Worm (Caenorhabditis elegans): ENCODE results near the gene B0432.14.
A peak's percentile ranks its signal among the peaks of the same experiment; 100 is the strongest.
"Not testable (repeated sequence)": the region's sequence is repeated elsewhere in the genome, so short reads cannot be mapped to it uniquely, and the experiment has no call there.

The B0432.14 gene

DNA sequence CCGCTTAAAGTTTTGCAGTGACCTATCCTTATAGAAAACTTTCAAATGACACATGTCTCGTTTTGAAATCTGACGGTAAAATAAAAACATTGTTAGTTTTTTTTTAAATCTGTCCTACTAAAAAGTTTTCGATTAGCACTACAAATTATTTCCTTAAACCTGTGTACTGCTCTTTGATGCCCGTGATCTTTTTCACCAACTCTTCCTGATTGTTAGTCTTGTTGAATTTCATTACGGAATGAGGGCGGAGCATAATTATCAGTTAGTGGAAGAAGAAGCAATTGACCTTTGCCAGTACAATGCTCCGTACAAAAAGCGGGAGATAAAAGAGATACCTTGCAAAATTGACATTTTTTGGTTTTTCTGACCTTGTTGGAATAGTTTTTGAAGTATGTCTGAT is 43.0 kb downstream of the B0432.14 start, which contains the start of gene K01A2.4:
TSS of gene K01A2.4 (plus strand) at position 301 of the 400 bp plus-strand sequence.
- TF ChIP-seq lsy-2 (tag; optimal IDR thresholded peaks at IDR 0.05) = no peak
- TF ChIP-seq skn-1 (tag; optimal IDR thresholded peaks at IDR 0.05) = no peak
- TF ChIP-seq elt-1 (tag; optimal IDR thresholded peaks at IDR 0.05) = no peak
- no peak for TF ChIP-seq R02D3.7 (tag; optimal IDR thresholded peaks at IDR 0.05)
- TF ChIP-seq nhr-12 (tag; optimal IDR thresholded peaks at IDR 0.05) = no peak
- TF ChIP-seq mab-5 (tag; optimal IDR thresholded peaks at IDR 0.05) = no peak
- no peak for TF ChIP-seq nhr-25 (tag; optimal IDR thresholded peaks at IDR 0.05)
- no peak for TF ChIP-seq lin-39 (tag; optimal IDR thresholded peaks at IDR 0.05)
- no peak for TF ChIP-seq ztf-1 (GFP tag; conservative IDR thresholded peaks at IDR 0.05)
- TF ChIP-seq nhr-10 (tag; optimal IDR thresholded peaks at IDR 0.05) = no peak
- no peak for TF ChIP-seq elt-3 (tag; optimal IDR thresholded peaks at IDR 0.05)
- no peak for TF ChIP-seq sem-4 (tag; optimal IDR thresholded peaks at IDR 0.05)
- TF ChIP-seq peb-1 (tag; optimal IDR thresholded peaks at IDR 0.05) = no peak
- TF ChIP-seq nhr-77 (tag; optimal IDR thresholded peaks at IDR 0.05) = no peak
- TF ChIP-seq ceh-82 (tag; optimal IDR thresholded peaks at IDR 0.05) = no peak
- TF ChIP-seq mdl-1 (tag; optimal IDR thresholded peaks at IDR 0.05) = no peak

DNA sequence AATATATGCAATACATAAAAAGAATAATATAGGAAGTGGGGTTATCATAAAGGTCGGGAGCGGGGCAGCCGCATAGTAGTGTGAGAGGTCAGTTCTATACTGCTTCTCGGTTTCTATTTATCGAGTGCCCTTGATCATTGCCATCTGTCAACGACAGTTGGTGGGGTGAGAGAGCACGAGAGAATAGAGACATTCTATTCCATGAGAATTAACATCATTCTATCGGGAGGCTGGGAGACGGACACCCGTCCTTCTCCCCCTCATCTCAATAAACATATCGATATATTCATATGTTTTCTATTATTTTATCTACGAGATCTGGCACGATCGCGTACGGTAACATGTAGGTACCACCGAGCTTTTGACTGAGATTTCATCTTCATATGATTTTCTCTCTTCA is 48.0 kb downstream of the B0432.14 start, which contains the start of gene mps-2:
TSS of gene mps-2 (minus strand) at position 101 of the 400 bp plus-strand sequence.
- not testable (repeated sequence) for TF ChIP-seq ceh-16 (tag; optimal IDR thresholded peaks at IDR 0.05); nhr-12 (tag; optimal IDR thresholded peaks at IDR 0.05); sma-3 (GFP tag; optimal IDR thresholded peaks at IDR 0.05)

DNA sequence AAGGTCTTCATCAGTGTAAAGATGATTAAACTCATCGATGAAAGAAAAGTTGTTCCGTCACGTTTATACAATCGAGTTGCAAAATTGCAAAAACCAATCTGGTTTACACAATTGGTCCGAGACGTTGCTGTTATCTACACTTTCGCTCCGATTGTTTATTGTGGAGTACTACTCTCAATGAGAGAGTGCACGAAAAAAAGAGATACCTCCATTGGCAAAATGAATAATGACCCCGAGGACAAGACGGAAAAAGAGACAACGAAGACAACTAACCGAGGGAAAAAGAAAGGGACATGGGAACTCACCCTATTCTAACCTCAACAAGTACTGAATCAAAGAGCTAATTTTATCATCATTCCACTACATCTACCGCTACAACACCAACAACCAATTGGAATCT is 49.4 kb downstream of the B0432.14 start:
- TF ChIP-seq ceh-16 (tag; optimal IDR thresholded peaks at IDR 0.05) = peak; percentile 12
- no peak for TF ChIP-seq nhr-25 (tag; optimal IDR thresholded peaks at IDR 0.05)
- no peak for TF ChIP-seq lin-13 (GFP tag; optimal IDR thresholded peaks at IDR 0.05)
- no peak for TF ChIP-seq R02D3.7 (tag; optimal IDR thresholded peaks at IDR 0.05)
- peak; percentile 1 for TF ChIP-seq sma-9 (GFP tag; optimal IDR thresholded peaks at IDR 0.05)
- no peak for TF ChIP-seq sma-9 (tag; optimal IDR thresholded peaks at IDR 0.05)
- no peak for TF ChIP-seq mbf-1 (tag; optimal IDR thresholded peaks at IDR 0.05)
- no peak for TF ChIP-seq lsy-2 (tag; optimal IDR thresholded peaks at IDR 0.05)
- TF ChIP-seq nhr-129 (tag; optimal IDR thresholded peaks at IDR 0.05) = peak; percentile 32
- TF ChIP-seq mab-5 (tag; optimal IDR thresholded peaks at IDR 0.05) = no peak
- TF ChIP-seq nhr-21 (tag; optimal IDR thresholded peaks at IDR 0.05) = no peak
- TF ChIP-seq fos-1 (tag; optimal IDR thresholded peaks at IDR 0.05) = no peak

Data from whole organism, L2 larva.